Worm (Caenorhabditis elegans) whole organism, midembryonic: ENCODE results near the gene K01A6.8.

ENCODE experiments used
- T22C8.4 ChIP-seq: fragments of 200-800 bp; sonication (Bioruptor generic); IDR thresholded peaks from 2 replicates; pipeline ENCODE4 v1.3.6; 2022; ENCODE audit warnings: missing genetic modification characterization, missing compliant biosample characterization
- cog-1 ChIP-seq: sonication (generic microtip); optimal IDR thresholded peaks from 2 replicates; lab custom pipeline; 2016; ENCODE audit warnings: missing genetic modification characterization, missing compliant biosample characterization
- flt-1 ChIP-seq: fragments of 200-800 bp; sonication (Bioruptor generic); IDR thresholded peaks from 2 replicates; pipeline ENCODE4 v1.3.6; 2022; ENCODE audit warnings: missing genetic modification characterization, missing compliant biosample characterization
- klf-2 ChIP-seq: fragments of 200-800 bp; sonication (Bioruptor generic); conservative IDR thresholded peaks from 2 replicates; pipeline ENCODE4 v1.3.6; 2022; ENCODE audit warnings: missing genetic modification reagents, missing genetic modification characterization, missing compliant biosample characterization
- med-1 ChIP-seq: sonication (generic microtip); optimal IDR thresholded peaks from 2 replicates; lab custom pipeline; 2017; ENCODE audit warnings: missing genetic modification characterization, mild to moderate bottlenecking, missing compliant biosample characterization, antibody characterized with exemption, missing genetic modification reagents; ENCODE audit not compliant: insufficient read depth
- ref-1 ChIP-seq: fragments of 200-800 bp; sonication (Bioruptor generic); conservative IDR thresholded peaks from 2 replicates; pipeline ENCODE4 v1.3.6; 2022; ENCODE audit warnings: missing genetic modification reagents, missing genetic modification characterization, missing compliant biosample characterization
- tab-1 ChIP-seq: fragments of 200-800 bp; sonication (Bioruptor generic); IDR thresholded peaks from 2 replicates; pipeline ENCODE4 v1.3.6; 2022; ENCODE audit warnings: missing genetic modification characterization, missing compliant biosample characterization
- ztf-23 ChIP-seq: fragments of 200-800 bp; sonication (Bioruptor generic); IDR thresholded peaks from 2 replicates; pipeline ENCODE4 v1.3.6; 2022; ENCODE audit warnings: missing genetic modification reagents, missing genetic modification characterization, missing compliant biosample characterization
- ztf-29 ChIP-seq: fragments of 200-800 bp; sonication (Bioruptor generic); IDR thresholded peaks from 2 replicates; pipeline ENCODE4 v1.3.6; 2022; ENCODE audit warnings: missing genetic modification reagents, missing genetic modification characterization, missing compliant biosample characterization

Gene K01A6.8

ce11 chrIV:11765507-11765906, 28.3 kb upstream of the K01A6.8 start:
- no peak for TF ChIP-seq cog-1 (tag; lab: Kevin White, UChicago)
- no peak for TF ChIP-seq flt-1
- TF ChIP-seq ztf-29 (GFP tag; lab: Robert Waterston, UW), result no peak
- no peak for TF ChIP-seq ztf-23 (GFP tag; lab: Robert Waterston, UW)
- TF ChIP-seq T22C8.4 (GFP tag; lab: Robert Waterston, UW), result peak; percentile 73

- TF ChIP-seq tab-1 (GFP tag; lab: Robert Waterston, UW) (no peak), cog-1 (tag; lab: Kevin White, UChicago) (no peak), ref-1 (GFP tag; lab: Robert Waterston, UW) (no peak), flt-1 (no peak), ztf-29 (GFP tag; lab: Robert Waterston, UW) (no peak), klf-2 (no peak), T22C8.4 (GFP tag; lab: Robert Waterston, UW) (no peak), med-1 (GFP tag; lab: Kevin White, UChicago) (no peak), ztf-23 (GFP tag; lab: Robert Waterston, UW) (no peak)
Observed at ce11 chrIV:11760700-11761459, 23.7 kb upstream of the K01A6.8 start, which contains the start of gene T12A7.2. Gene T12A7.2, minus strand, starts transcription at chrIV:11761111.

- TF ChIP-seq med-1 (GFP tag; lab: Kevin White, UChicago) (no peak), ztf-23 (GFP tag; lab: Robert Waterston, UW) (no peak), klf-2 (no peak), cog-1 (tag; lab: Kevin White, UChicago) (no peak), flt-1 (no peak), tab-1 (GFP tag; lab: Robert Waterston, UW) (no peak), T22C8.4 (GFP tag; lab: Robert Waterston, UW) (no peak), ztf-29 (GFP tag; lab: Robert Waterston, UW) (no peak), ref-1 (GFP tag; lab: Robert Waterston, UW) (no peak)
Observed at ce11 chrIV:11759852-11760251, 22.7 kb upstream of the K01A6.8 start.

- no peak for TF ChIP-seq med-1 (GFP tag; lab: Kevin White, UChicago)
- TF ChIP-seq T22C8.4 (GFP tag; lab: Robert Waterston, UW), result no peak
- no peak for TF ChIP-seq ztf-23 (GFP tag; lab: Robert Waterston, UW)
- TF ChIP-seq cog-1 (tag; lab: Kevin White, UChicago), result no peak
- TF ChIP-seq ztf-29 (GFP tag; lab: Robert Waterston, UW), result no peak
- TF ChIP-seq tab-1 (GFP tag; lab: Robert Waterston, UW), result no peak
- no peak for TF ChIP-seq flt-1
Observed at ce11 chrIV:11755907-11756306, 18.7 kb upstream of the K01A6.8 start, which contains the start of gene T12A7.9. Gene T12A7.9, minus strand, starts transcription at chrIV:11756007.

DNA sequence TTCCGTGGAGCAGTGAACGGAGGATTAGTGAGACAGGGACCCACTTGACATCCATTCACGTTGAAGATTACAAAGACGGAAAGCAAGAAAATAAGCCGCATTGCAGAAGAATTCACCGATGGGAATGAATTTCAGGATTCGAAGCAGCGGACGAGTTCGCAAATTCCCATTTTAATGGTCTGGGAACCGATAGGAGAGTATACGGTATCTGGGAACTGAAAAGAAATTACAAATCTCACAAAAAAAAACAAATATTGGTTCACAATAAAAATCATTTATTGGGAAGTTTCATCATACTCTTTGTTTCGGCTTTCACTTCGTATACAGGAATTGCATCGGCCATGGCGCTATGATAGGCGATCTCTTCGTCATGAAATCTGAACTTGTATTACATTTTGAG, 17.8 kb upstream of the K01A6.8 start, which contains the start of gene T12A7.10:
TSS of gene T12A7.10 (minus strand) at position 101 of the 400 bp plus-strand sequence.
- TF ChIP-seq ztf-29 (GFP tag; lab: Robert Waterston, UW) (no peak), flt-1 (no peak), med-1 (GFP tag; lab: Kevin White, UChicago) (no peak), ztf-23 (GFP tag; lab: Robert Waterston, UW) (no peak), klf-2 (no peak), cog-1 (tag; lab: Kevin White, UChicago) (no peak), T22C8.4 (GFP tag; lab: Robert Waterston, UW) (no peak), ref-1 (GFP tag; lab: Robert Waterston, UW) (no peak), tab-1 (GFP tag; lab: Robert Waterston, UW) (no peak)

DNA sequence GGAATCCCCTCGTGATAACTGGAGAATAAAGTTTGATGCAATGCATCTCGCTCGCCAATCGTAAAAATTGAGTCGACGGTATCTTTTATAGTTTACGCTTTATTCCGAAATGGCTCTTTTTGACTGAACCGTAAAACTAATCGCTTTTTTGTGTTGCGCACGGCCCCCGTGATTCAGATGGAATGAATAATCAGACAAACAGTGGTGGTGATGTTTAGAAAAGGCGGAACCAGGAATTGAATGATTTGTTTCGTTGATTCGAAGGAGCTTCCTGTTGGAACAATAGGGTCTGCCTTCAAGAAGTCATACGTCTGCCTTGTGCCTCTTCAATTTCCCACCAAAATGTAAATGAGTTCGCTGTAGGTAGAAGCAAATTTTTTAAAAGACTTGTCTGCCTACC, 17.2 kb upstream of the K01A6.8 start, which contains the start of gene scl-18:
TSS of gene scl-18 (minus strand) at position 101 of the 400 bp plus-strand sequence.
- TF ChIP-seq ztf-29 (GFP tag; lab: Robert Waterston, UW) (no peak), klf-2 (no peak), ztf-23 (GFP tag; lab: Robert Waterston, UW) (no peak), T22C8.4 (GFP tag; lab: Robert Waterston, UW) (no peak), ref-1 (GFP tag; lab: Robert Waterston, UW) (no peak), flt-1 (no peak), tab-1 (GFP tag; lab: Robert Waterston, UW) (no peak), cog-1 (tag; lab: Kevin White, UChicago) (no peak), med-1 (GFP tag; lab: Kevin White, UChicago) (no peak)

DNA sequence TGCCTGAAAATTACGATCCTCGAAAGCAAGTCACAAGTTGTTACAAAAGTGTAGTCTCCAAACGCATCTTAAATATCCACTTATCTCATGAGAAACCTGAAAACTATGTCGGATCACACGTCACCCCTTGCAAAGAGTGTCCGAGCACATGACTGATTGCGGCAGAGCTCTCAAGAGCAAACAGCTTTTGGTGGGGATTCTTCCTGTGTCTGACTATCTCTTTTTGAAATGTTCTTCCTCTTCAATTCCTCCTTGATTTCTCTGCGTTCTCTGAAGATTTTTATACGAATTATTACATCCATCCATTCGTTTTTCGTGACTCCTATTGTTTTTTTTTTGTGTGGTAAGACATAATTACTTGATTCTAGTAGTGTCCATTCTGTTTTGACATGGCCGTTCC, 11.7 kb upstream of the K01A6.8 start, which contains the start of gene T12A7.6:
TSS of gene T12A7.6 (plus strand) at position 369 of the 400 bp plus-strand sequence.
- TF ChIP-seq ztf-29 (GFP tag; lab: Robert Waterston, UW), result no peak
- TF ChIP-seq tab-1 (GFP tag; lab: Robert Waterston, UW), result no peak

DNA sequence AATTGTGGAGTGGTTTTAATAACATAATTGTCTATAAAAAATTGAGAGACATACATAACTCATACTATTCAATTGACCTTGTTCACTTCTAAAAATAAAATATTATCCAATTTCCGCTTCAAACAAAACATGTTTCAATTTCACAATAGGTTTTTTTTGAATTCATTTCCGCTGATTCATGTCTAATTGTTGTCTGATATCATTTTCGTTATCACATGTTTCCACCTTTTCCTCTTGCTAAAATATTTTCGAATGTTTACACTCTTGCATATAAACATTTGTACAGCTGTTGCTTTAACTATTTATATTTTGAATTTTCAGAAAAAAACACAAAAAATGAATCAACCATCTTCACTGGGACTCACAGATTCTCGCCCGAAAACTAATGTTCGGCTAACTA, 8.2 kb upstream of the K01A6.8 start, which contains the start of gene gem-4:
TSS of gene gem-4 (plus strand) at position 301 of the 400 bp plus-strand sequence.
- TF ChIP-seq ref-1 (GFP tag; lab: Robert Waterston, UW) (no peak), flt-1 (no peak), med-1 (GFP tag; lab: Kevin White, UChicago) (no peak)

- TF ChIP-seq tab-1 (GFP tag; lab: Robert Waterston, UW) (no peak), ref-1 (GFP tag; lab: Robert Waterston, UW) (no peak), T22C8.4 (GFP tag; lab: Robert Waterston, UW) (no peak), med-1 (GFP tag; lab: Kevin White, UChicago) (no peak), cog-1 (tag; lab: Kevin White, UChicago) (no peak), klf-2 (no peak), ztf-23 (GFP tag; lab: Robert Waterston, UW) (no peak), ztf-29 (GFP tag; lab: Robert Waterston, UW) (no peak), flt-1 (no peak)
Observed at ce11 chrIV:11744287-11744686, 7.1 kb upstream of the K01A6.8 start.
